Fruit fly (Drosophila melanogaster): ENCODE data around the gene IntS11.
A peak's percentile ranks its signal among the peaks of the same experiment; 100 is the strongest.

The IntS11 gene

dm6 chr3R:29722238-29722637 is 22.9 kb upstream of the IntS11 start, which contains the start of gene CG34296:
TSS of gene CG34296 (plus strand) at chr3R:29722538.
- no peak for TF ChIP-seq Nf-YA (GFP tag; IDR thresholded peaks at IDR 0.05)
- TF ChIP-seq Camta (GFP tag; optimal IDR thresholded peaks at IDR 0.05): no peak
- TF ChIP-seq gt (GFP tag; IDR thresholded peaks at IDR 0.05): no peak
- no peak for TF ChIP-seq CG1529 (GFP tag; optimal IDR thresholded peaks at IDR 0.05)
- no peak for TF ChIP-seq CG1832 (GFP tag; optimal IDR thresholded peaks at IDR 0.05)
- TF ChIP-seq NK7.1 (GFP tag; optimal IDR thresholded peaks at IDR 0.05): no peak

dm6 chr3R:29723048-29723656 is 22.0 kb upstream of the IntS11 start, which contains the start of gene Pcd:
TSS of gene Pcd (plus strand) at chr3R:29723163.
- TF ChIP-seq tna (GFP tag; IDR thresholded peaks at IDR 0.05; ENCODE audit: partially characterized antibody) (no peak), nom (GFP tag; optimal IDR thresholded peaks at IDR 0.05) (peak; percentile 52), CG13287 (GFP tag; IDR thresholded peaks at IDR 0.05; ENCODE audit: partially characterized antibody) (peak; percentile 64), CG17612 (GFP tag; IDR thresholded peaks at IDR 0.05) (no peak), hbn (GFP tag; IDR thresholded peaks at IDR 0.05; ENCODE audit: partially characterized antibody) (0 out of 2 replicates have a peak, but pooled peaks have one; percentile 24), Adf1 (GFP tag; IDR thresholded peaks at IDR 0.05) (peak; percentile 42; the same call in 1 of the 2 replicates), H2.0 (GFP tag; IDR thresholded peaks at IDR 0.05) (no peak), CG13624 (GFP tag; optimal IDR thresholded peaks at IDR 0.05) (no peak), CG17186 (GFP tag; optimal IDR thresholded peaks at IDR 0.05) (no peak), crc (GFP tag; optimal IDR thresholded peaks at IDR 0.05) (no peak), CG10543 (GFP tag; optimal IDR thresholded peaks at IDR 0.05) (peak; percentile 43), gro (GFP tag; optimal IDR thresholded peaks at IDR 0.05) (peak; percentile 9), CG3995 (GFP tag; optimal IDR thresholded peaks at IDR 0.05) (peak; percentile 14), stwl (tag; optimal IDR thresholded peaks at IDR 0.05) (peak; percentile 71), klu (GFP tag; IDR thresholded peaks at IDR 0.05) (no peak), HLH54F (GFP tag; optimal IDR thresholded peaks at IDR 0.05) (no peak), CG10147 (GFP tag; optimal IDR thresholded peaks at IDR 0.05) (no peak), insv (GFP tag; optimal IDR thresholded peaks at IDR 0.05) (peak in 1 of 2 experiments; percentile 46), CG11696 (GFP tag; IDR thresholded peaks at IDR 0.05) (no peak), CG1603 (tag; optimal IDR thresholded peaks at IDR 0.05) (peak; percentile 30), sens-2 (GFP tag; IDR thresholded peaks at IDR 0.05) (0 out of 2 replicates have a peak, but pooled peaks have one; percentile 29), usp (GFP tag; optimal IDR thresholded peaks at IDR 0.05) (no peak), CG6175 (GFP tag; IDR thresholded peaks at IDR 0.05) (peak; percentile 76; the same call in 2 of the 3 replicates), Doc2 (GFP tag; IDR thresholded peaks at IDR 0.05) (no peak), Fer3 (tag; optimal IDR thresholded peaks at IDR 0.05) (no peak), Mad (GFP tag; optimal IDR thresholded peaks at IDR 0.05) (no peak), Mrtf (GFP tag; IDR thresholded peaks at IDR 0.05) (no peak), ewg (GFP tag; optimal IDR thresholded peaks at IDR 0.05) (peak; percentile 21), pzg (GFP tag; optimal IDR thresholded peaks at IDR 0.05) (peak; percentile 50), so (GFP tag; IDR thresholded peaks at IDR 0.05) (no peak), CG17328 (GFP tag; IDR thresholded peaks at IDR 0.05) (0 out of 2 replicates have a peak, but pooled peaks have one; percentile 27), NC2β (GFP tag; optimal IDR thresholded peaks at IDR 0.05) (no peak), pho (GFP tag; optimal IDR thresholded peaks at IDR 0.05) (no peak), chinmo (GFP tag; IDR thresholded peaks at IDR 0.05; ENCODE audit: partially characterized antibody) (peak; percentile 96), CG32767 (GFP tag; IDR thresholded peaks at IDR 0.05) (0 out of 2 replicates have a peak, but pooled peaks have one; percentile 21), CG4424 (GFP tag; optimal IDR thresholded peaks at IDR 0.05) (no peak), tup (GFP tag; optimal IDR thresholded peaks at IDR 0.05) (no peak), Sry-δ (GFP tag; optimal IDR thresholded peaks at IDR 0.05) (peak; percentile 4), CG31441 (GFP tag; IDR thresholded peaks at IDR 0.05) (no peak), Oaz (GFP tag; IDR thresholded peaks at IDR 0.05) (no peak), ERR (GFP tag; optimal IDR thresholded peaks at IDR 0.05) (no peak), crol (GFP tag; IDR thresholded peaks at IDR 0.05) (peak; percentile 91), cg (GFP tag; optimal IDR thresholded peaks at IDR 0.05) (no peak)

Measured in whole organism, embryonic.